Worm (Caenorhabditis elegans) whole organism, midembryonic: Measurements from ENCODE around the gene casy-1.

Experiments
- T22C8.4 ChIP-seq: fragments of 200-800 bp; sonication (Bioruptor generic); IDR thresholded peaks from 2 replicates; pipeline ENCODE4 v1.3.6; 2022; ENCODE audit warnings: missing genetic modification characterization, missing compliant biosample characterization
- cog-1 ChIP-seq: sonication (generic microtip); optimal IDR thresholded peaks from 2 replicates; lab custom pipeline; 2016; ENCODE audit warnings: missing genetic modification characterization, missing compliant biosample characterization
- flt-1 ChIP-seq: fragments of 200-800 bp; sonication (Bioruptor generic); IDR thresholded peaks from 2 replicates; pipeline ENCODE4 v1.3.6; 2022; ENCODE audit warnings: missing genetic modification characterization, missing compliant biosample characterization
- klf-2 ChIP-seq: fragments of 200-800 bp; sonication (Bioruptor generic); conservative IDR thresholded peaks from 2 replicates; pipeline ENCODE4 v1.3.6; 2022; ENCODE audit warnings: missing genetic modification reagents, missing genetic modification characterization, missing compliant biosample characterization
- med-1 ChIP-seq: sonication (generic microtip); optimal IDR thresholded peaks from 2 replicates; lab custom pipeline; 2017; ENCODE audit warnings: missing genetic modification characterization, mild to moderate bottlenecking, missing compliant biosample characterization, antibody characterized with exemption, missing genetic modification reagents; ENCODE audit not compliant: insufficient read depth
- ref-1 ChIP-seq: fragments of 200-800 bp; sonication (Bioruptor generic); conservative IDR thresholded peaks from 2 replicates; pipeline ENCODE4 v1.3.6; 2022; ENCODE audit warnings: missing genetic modification reagents, missing genetic modification characterization, missing compliant biosample characterization
- tab-1 ChIP-seq: fragments of 200-800 bp; sonication (Bioruptor generic); IDR thresholded peaks from 2 replicates; pipeline ENCODE4 v1.3.6; 2022; ENCODE audit warnings: missing genetic modification characterization, missing compliant biosample characterization
- ztf-23 ChIP-seq: fragments of 200-800 bp; sonication (Bioruptor generic); IDR thresholded peaks from 2 replicates; pipeline ENCODE4 v1.3.6; 2022; ENCODE audit warnings: missing genetic modification reagents, missing genetic modification characterization, missing compliant biosample characterization
- ztf-29 ChIP-seq: fragments of 200-800 bp; sonication (Bioruptor generic); IDR thresholded peaks from 2 replicates; pipeline ENCODE4 v1.3.6; 2022; ENCODE audit warnings: missing genetic modification reagents, missing genetic modification characterization, missing compliant biosample characterization

Gene casy-1

ce11 chrII:5933133-5933532, 23.4 kb downstream of the casy-1 start:
- TF ChIP-seq ztf-23 (GFP tag; lab: Robert Waterston, UW) (0 out of 2 replicates have a peak, but pooled peaks have one; percentile 38), cog-1 (tag; lab: Kevin White, UChicago) (no peak), tab-1 (GFP tag; lab: Robert Waterston, UW) (0 out of 2 replicates have a peak, but pooled peaks have one; percentile 59), klf-2 (0 out of 2 replicates have a peak, but pooled peaks have one; percentile 36), ref-1 (GFP tag; lab: Robert Waterston, UW) (no peak)

- TF ChIP-seq ref-1 (GFP tag; lab: Robert Waterston, UW) (no peak), med-1 (GFP tag; lab: Kevin White, UChicago) (no peak), cog-1 (tag; lab: Kevin White, UChicago) (no peak), T22C8.4 (GFP tag; lab: Robert Waterston, UW) (no peak), ztf-29 (GFP tag; lab: Robert Waterston, UW) (no peak), klf-2 (no peak)
Observed at ce11 chrII:5931904-5932764, 24.3 kb downstream of the casy-1 start.

- TF ChIP-seq cog-1 (tag; lab: Kevin White, UChicago) (no peak), flt-1 (GFP tag; lab: Robert Waterston, UW) (no peak), klf-2 (no peak), tab-1 (GFP tag; lab: Robert Waterston, UW) (no peak), ztf-23 (GFP tag; lab: Robert Waterston, UW) (no peak), T22C8.4 (GFP tag; lab: Robert Waterston, UW) (no peak), med-1 (GFP tag; lab: Kevin White, UChicago) (no peak), ref-1 (GFP tag; lab: Robert Waterston, UW) (no peak), ztf-29 (GFP tag; lab: Robert Waterston, UW) (no peak)
Observed at ce11 chrII:5931109-5931508, 25.4 kb downstream of the casy-1 start.

DNA sequence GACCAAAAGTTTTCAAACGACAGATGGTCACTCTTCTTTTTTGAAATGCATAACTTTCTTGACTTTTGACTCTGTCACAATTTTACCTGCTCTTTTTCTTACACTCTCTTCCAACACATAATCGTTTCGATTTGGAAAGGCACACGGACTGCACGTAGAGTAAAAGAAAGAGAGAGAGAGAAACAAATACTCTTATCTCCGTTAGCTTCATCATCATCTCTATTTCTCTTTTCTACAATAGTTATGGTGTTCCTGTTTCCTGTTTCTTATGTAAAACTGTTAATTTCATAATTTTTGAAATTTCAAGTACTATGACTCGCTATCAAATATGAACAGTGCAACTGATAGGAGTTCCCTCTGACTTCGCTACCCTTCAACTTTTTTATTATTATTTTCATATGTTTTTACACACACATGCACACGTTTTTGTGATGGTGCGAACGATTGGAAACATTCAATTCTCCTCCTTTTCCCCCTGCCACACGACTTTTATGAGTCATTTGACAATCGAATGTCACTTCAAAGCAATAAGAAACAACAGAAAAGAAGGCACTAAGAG, 26.3 kb downstream of the casy-1 start:
- TF ChIP-seq klf-2 (no peak), ztf-29 (GFP tag; lab: Robert Waterston, UW) (no peak)

ce11 chrII:5928502-5928901, 28.0 kb downstream of the casy-1 start, which contains the start of gene egl-44:
egl-44 (plus strand) TSS chrII:5928802.
- no peak for TF ChIP-seq ztf-29 (GFP tag; lab: Robert Waterston, UW)
- no peak for TF ChIP-seq klf-2
- TF ChIP-seq T22C8.4 (GFP tag; lab: Robert Waterston, UW): no peak
- no peak for TF ChIP-seq cog-1 (tag; lab: Kevin White, UChicago)
- no peak for TF ChIP-seq ref-1 (GFP tag; lab: Robert Waterston, UW)
- TF ChIP-seq ztf-23 (GFP tag; lab: Robert Waterston, UW): no peak
- TF ChIP-seq tab-1 (GFP tag; lab: Robert Waterston, UW): no peak
- no peak for TF ChIP-seq med-1 (GFP tag; lab: Kevin White, UChicago)
- TF ChIP-seq flt-1 (GFP tag; lab: Robert Waterston, UW): no peak

- TF ChIP-seq tab-1 (GFP tag; lab: Robert Waterston, UW): no peak
- no peak for TF ChIP-seq cog-1 (tag; lab: Kevin White, UChicago)
Observed at ce11 chrII:5921620-5922019, 34.9 kb downstream of the casy-1 start, which contains the start of gene vrk-1. vrk-1 (plus strand) TSS chrII:5921967.

ce11 chrII:5918149-5918697, 38.3 kb downstream of the casy-1 start, which contains the start of gene ptp-2:
ptp-2 (plus strand) TSS chrII:5918647.
- TF ChIP-seq ref-1 (GFP tag; lab: Robert Waterston, UW): no peak
- TF ChIP-seq tab-1 (GFP tag; lab: Robert Waterston, UW): no peak
- TF ChIP-seq flt-1 (GFP tag; lab: Robert Waterston, UW): 0 out of 2 replicates have a peak, but pooled peaks have one; percentile 27

- no peak for TF ChIP-seq med-1 (GFP tag; lab: Kevin White, UChicago)
- TF ChIP-seq ztf-29 (GFP tag; lab: Robert Waterston, UW): no peak
- no peak for TF ChIP-seq klf-2
- no peak for TF ChIP-seq cog-1 (tag; lab: Kevin White, UChicago)
- TF ChIP-seq tab-1 (GFP tag; lab: Robert Waterston, UW): no peak
- TF ChIP-seq flt-1 (GFP tag; lab: Robert Waterston, UW): no peak
- no peak for TF ChIP-seq T22C8.4 (GFP tag; lab: Robert Waterston, UW)
- TF ChIP-seq ztf-23 (GFP tag; lab: Robert Waterston, UW): no peak
- TF ChIP-seq ref-1 (GFP tag; lab: Robert Waterston, UW): no peak
Observed at ce11 chrII:5917010-5917472, 39.4 kb downstream of the casy-1 start, which contains the start of gene frh-1. frh-1 (plus strand) TSS chrII:5917422.

DNA sequence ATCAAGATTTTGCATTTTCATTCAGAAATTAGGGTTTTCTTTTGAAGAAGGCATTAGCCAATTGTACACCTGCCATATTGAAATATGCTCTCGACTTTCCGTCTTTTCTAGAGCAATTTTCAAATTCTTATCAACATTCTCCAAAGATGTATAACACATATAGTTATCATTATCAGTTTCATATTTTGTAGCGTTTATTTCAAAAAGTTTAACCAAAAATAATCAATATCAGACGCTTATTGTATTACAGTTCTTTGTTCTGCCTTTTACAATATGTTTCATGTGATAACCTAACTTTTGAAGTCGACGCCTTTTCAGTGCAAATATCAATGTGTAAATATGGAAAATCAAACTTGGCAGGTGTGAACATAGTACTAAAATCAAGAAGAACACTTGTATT, 42.6 kb downstream of the casy-1 start:
- TF ChIP-seq med-1 (GFP tag; lab: Kevin White, UChicago): no peak
- no peak for TF ChIP-seq ztf-23 (GFP tag; lab: Robert Waterston, UW)
- no peak for TF ChIP-seq cog-1 (tag; lab: Kevin White, UChicago)
- no peak for TF ChIP-seq T22C8.4 (GFP tag; lab: Robert Waterston, UW)
- no peak for TF ChIP-seq klf-2
- TF ChIP-seq ztf-29 (GFP tag; lab: Robert Waterston, UW): no peak
- no peak for TF ChIP-seq tab-1 (GFP tag; lab: Robert Waterston, UW)
- TF ChIP-seq flt-1 (GFP tag; lab: Robert Waterston, UW): no peak
- TF ChIP-seq ref-1 (GFP tag; lab: Robert Waterston, UW): no peak
